Worm (Caenorhabditis elegans): ENCODE measurements around the gene srab-2.

DNA sequence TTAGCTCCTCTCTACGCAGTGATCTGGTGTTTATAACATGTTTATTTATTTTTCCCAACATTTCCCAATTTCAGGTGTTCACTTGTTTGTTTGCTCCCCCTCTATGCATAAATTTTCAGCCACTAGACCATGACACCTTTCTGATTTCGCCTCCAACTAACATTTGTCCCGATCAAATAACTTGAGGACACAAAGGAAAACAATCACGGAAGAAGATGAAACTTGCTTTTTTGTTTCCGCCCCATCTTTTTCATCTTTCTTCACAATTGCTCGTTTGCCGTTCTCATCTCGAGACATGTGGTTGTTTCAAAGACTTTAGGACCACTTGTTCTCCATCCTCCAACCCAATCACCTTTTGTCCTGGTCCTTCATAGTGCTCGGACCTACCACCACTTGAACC, 22.0 kb upstream of the srab-2 start, which contains the start of gene F14F9.5:
- TF ChIP-seq sea-1 (GFP tag; conservative IDR thresholded peaks at IDR 0.05) (no peak), ama-1 (optimal IDR thresholded peaks at IDR 0.05) (no peak), hmbx-1 (tag; optimal IDR thresholded peaks at IDR 0.05) (no peak), aly-1 (tag; optimal IDR thresholded peaks at IDR 0.05) (no peak), B0310.2 (tag; optimal IDR thresholded peaks at IDR 0.05) (no peak), ceh-13 (GFP tag; optimal IDR thresholded peaks at IDR 0.05) (no peak), hmg-4 (GFP tag; optimal IDR thresholded peaks at IDR 0.05) (no peak), ets-7 (tag; optimal IDR thresholded peaks at IDR 0.05) (no peak), scrt-1 (GFP tag; IDR thresholded peaks at IDR 0.05) (no peak), F13C5.2 (tag; optimal IDR thresholded peaks at IDR 0.05) (no peak), pes-1 (GFP tag; IDR thresholded peaks at IDR 0.05) (no peak), ceh-36 (tag; optimal IDR thresholded peaks at IDR 0.05) (no peak), hnd-1 (tag; optimal IDR thresholded peaks at IDR 0.05) (no peak)

Data from whole organism, early embryonic.